Fruit fly (Drosophila melanogaster): ENCODE results near the gene Deaf1.

Gene Deaf1

dm6 chr3L:19794203-19794802 is 23.7 kb upstream of the Deaf1 start (continued):
- TF ChIP-seq CG7745 (tag; optimal IDR thresholded peaks at IDR 0.05) (no peak), CG14441 (GFP tag; IDR thresholded peaks at IDR 0.05) (peak; percentile 57), Bdp1 (GFP tag; optimal IDR thresholded peaks at IDR 0.05) (peak; percentile 59), Max (GFP tag; optimal IDR thresholded peaks at IDR 0.05) (peak; percentile 83), CG2129 (GFP tag; IDR thresholded peaks at IDR 0.05; ENCODE audit: partially characterized antibody) (0 out of 2 replicates have a peak, but pooled peaks have one; percentile 13), CG18599 (GFP tag; optimal IDR thresholded peaks at IDR 0.05) (peak; percentile 91), CG18262 (tag; optimal IDR thresholded peaks at IDR 0.05) (peak; percentile 91), CG2199 (GFP tag; IDR thresholded peaks at IDR 0.05) (no peak; the same call in 2 of the 3 replicates), CG2120 (GFP tag; optimal IDR thresholded peaks at IDR 0.05) (peak; percentile 90), ewg (GFP tag; optimal IDR thresholded peaks at IDR 0.05) (peak; percentile 79), CG9932 (GFP tag; IDR thresholded peaks at IDR 0.05) (peak; percentile 82), HLHmδ (GFP tag; optimal IDR thresholded peaks at IDR 0.05) (no peak), Elba2 (GFP tag; optimal IDR thresholded peaks at IDR 0.05) (no peak), odd (GFP tag; optimal IDR thresholded peaks at IDR 0.05) (peak; percentile 93), CG12104 (GFP tag; optimal IDR thresholded peaks at IDR 0.05) (peak; percentile 85), Taf1 (GFP tag; IDR thresholded peaks at IDR 0.05) (peak; percentile 55; the same call in 1 of the 2 replicates), pros (GFP tag; optimal IDR thresholded peaks at IDR 0.05) (peak; percentile 51), CG17385 (GFP tag; optimal IDR thresholded peaks at IDR 0.05) (peak; percentile 87), Nf-YB (GFP tag; optimal IDR thresholded peaks at IDR 0.05) (peak; percentile 96), mld (GFP tag; IDR thresholded peaks at IDR 0.05; ENCODE audit: partially characterized antibody) (no peak), ERR (GFP tag; optimal IDR thresholded peaks at IDR 0.05) (peak; percentile 45), Sox100B (GFP tag; optimal IDR thresholded peaks at IDR 0.05) (peak; percentile 94), CG30431 (GFP tag; optimal IDR thresholded peaks at IDR 0.05) (peak; percentile 52), CG5953 (GFP tag; IDR thresholded peaks at IDR 0.05) (0 out of 2 replicates have a peak, but pooled peaks have one; percentile 26), sima (GFP tag; optimal IDR thresholded peaks at IDR 0.05) (no peak), dan (GFP tag; IDR thresholded peaks at IDR 0.05) (no peak), CG14014 (GFP tag; IDR thresholded peaks at IDR 0.05) (peak; percentile 73), E2f2 (GFP tag; IDR thresholded peaks at IDR 0.05) (peak; percentile 48; the same call in 1 of the 2 replicates), CG14965 (GFP tag; optimal IDR thresholded peaks at IDR 0.05; ENCODE audit: borderline replicate concordance) (peak; percentile 57), dpn (GFP tag; optimal IDR thresholded peaks at IDR 0.05) (peak; percentile 84), Poxn (GFP tag; IDR thresholded peaks at IDR 0.05) (0 out of 2 replicates have a peak, but pooled peaks have one; percentile 3), Lhr (GFP tag; optimal IDR thresholded peaks at IDR 0.05) (peak; percentile 57), ase (GFP tag; IDR thresholded peaks at IDR 0.05) (0 out of 3 replicates have a peak, but pooled peaks have one; percentile 11), Bteb2 (GFP tag; optimal IDR thresholded peaks at IDR 0.05) (peak; percentile 74), bab2 (GFP tag; optimal IDR thresholded peaks at IDR 0.05) (peak; percentile 70), CG11695 (GFP tag; IDR thresholded peaks at IDR 0.05) (peak; percentile 71), gce (GFP tag; IDR thresholded peaks at IDR 0.05) (0 out of 3 replicates have a peak, but pooled peaks have one; percentile 11), kni (GFP tag; optimal IDR thresholded peaks at IDR 0.05) (peak; percentile 5), CG3407 (GFP tag; optimal IDR thresholded peaks at IDR 0.05) (peak; percentile 73), CG8765 (GFP tag; IDR thresholded peaks at IDR 0.05) (no peak), CG15073 (GFP tag; optimal IDR thresholded peaks at IDR 0.05) (peak; percentile 52), CG4820 (GFP tag; optimal IDR thresholded peaks at IDR 0.05) (peak; percentile 67), CG3847 (GFP tag; IDR thresholded peaks at IDR 0.05) (peak; percentile 74), ham (GFP tag; IDR thresholded peaks at IDR 0.05) (no peak), trh (GFP tag; optimal IDR thresholded peaks at IDR 0.05) (peak; percentile 28), CG31224 (GFP tag; IDR thresholded peaks at IDR 0.05) (peak; percentile 58; the same call in 1 of the 2 replicates), Opbp (GFP tag; IDR thresholded peaks at IDR 0.05; ENCODE audit: partially characterized antibody) (no peak), CG6254 (GFP tag; optimal IDR thresholded peaks at IDR 0.05) (peak; percentile 78), CG6813 (GFP tag; optimal IDR thresholded peaks at IDR 0.05) (peak; percentile 82)

All from whole organism, embryonic.